Fruit fly (Drosophila melanogaster): Measurements from ENCODE around the gene Rpt3R.

DNA sequence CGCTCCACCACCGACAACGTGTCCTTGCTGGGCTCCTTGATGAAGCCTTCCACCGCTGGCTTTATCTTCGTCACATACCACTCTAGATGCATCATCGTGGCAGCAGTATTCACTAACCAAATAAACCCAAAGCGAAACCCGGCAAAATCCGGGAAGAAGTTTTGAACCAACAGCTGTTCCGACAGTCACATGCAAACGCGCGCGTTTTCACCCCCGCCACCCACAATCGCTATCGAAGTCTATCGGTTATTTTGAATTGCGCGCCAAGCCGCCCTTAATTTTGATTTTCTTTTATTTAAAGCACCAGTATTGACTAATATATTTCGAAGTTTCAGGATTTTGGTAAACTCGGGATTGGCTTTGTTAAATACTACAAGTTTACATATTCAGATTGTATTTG lies 1.8 kb downstream of the Rpt3R start, which contains the start of gene Tti1:
- TF ChIP-seq Dll (optimal IDR thresholded peaks at IDR 0.05) (no peak), usp (GFP tag; optimal IDR thresholded peaks at IDR 0.05) (no peak)

Measured in whole organism.